Worm (Caenorhabditis elegans) whole organism, early embryonic: Measurements from ENCODE around the gene srx-95.

Experiments
- B0310.2 ChIP-seq: sonication (generic microtip); optimal IDR thresholded peaks from 2 replicates; lab custom pipeline; 2016; ENCODE audit warnings: mild to moderate bottlenecking, missing genetic modification characterization, missing compliant biosample characterization
- F13C5.2 ChIP-seq: sonication (generic microtip); optimal IDR thresholded peaks from 2 replicates; lab custom pipeline; 2017; ENCODE audit warnings: mild to moderate bottlenecking, missing genetic modification characterization, inconsistent platforms, missing compliant biosample characterization
- aly-1 ChIP-seq: sonication (generic microtip); optimal IDR thresholded peaks from 2 replicates; lab custom pipeline; 2016; ENCODE audit warnings: missing genetic modification characterization, missing compliant biosample characterization
- ama-1 ChIP-seq: fragments of 150-350 bp; optimal IDR thresholded peaks from 2 replicates; lab custom pipeline; 2014
- flt-1 ChIP-seq: fragments of 200-800 bp; sonication (Bioruptor generic); IDR thresholded peaks from 2 replicates; pipeline ENCODE4 v1.3.6; 2022; ENCODE audit warnings: missing genetic modification characterization, missing compliant biosample characterization
- hmg-4 ChIP-seq: fragments of 200-800 bp; sonication (Bioruptor generic); optimal IDR thresholded peaks from 2 replicates; lab custom pipeline; 2018; ENCODE audit warnings: mild to moderate bottlenecking, missing genetic modification characterization, missing compliant biosample characterization
- sea-1 ChIP-seq: fragments of 200-800 bp; sonication (Bioruptor generic); conservative IDR thresholded peaks from 2 replicates; pipeline ENCODE4 v1.3.6; 2022; ENCODE audit warnings: missing genetic modification characterization, missing compliant biosample characterization
- tra-4 ChIP-seq: sonication (generic microtip); optimal IDR thresholded peaks from 2 replicates; lab custom pipeline; 2017; ENCODE audit warnings: missing genetic modification characterization, missing compliant biosample characterization

DNA sequence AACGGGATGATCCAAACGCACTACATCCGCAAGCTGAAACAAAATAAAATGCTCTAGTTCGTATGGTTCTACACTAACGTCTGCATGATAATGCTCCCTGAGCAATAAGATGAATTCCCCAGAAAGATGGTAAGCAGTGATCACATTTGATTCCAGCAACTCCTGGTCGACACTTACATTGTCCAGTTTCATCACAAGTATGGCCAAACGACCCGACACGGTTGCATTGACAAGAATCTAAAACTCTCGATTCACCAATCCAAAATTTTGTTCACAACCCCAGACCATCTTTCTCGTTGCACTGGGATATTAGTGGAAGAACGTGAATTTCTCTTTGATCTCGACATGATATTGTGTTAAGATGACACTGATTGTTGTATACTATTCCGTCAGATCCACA is 15.5 kb upstream of the srx-95 start:
- no peak for TF ChIP-seq hmg-4 (GFP tag; lab: Kevin White, UChicago)
- no peak for TF ChIP-seq sea-1 (GFP tag; lab: Robert Waterston, UW)
- TF ChIP-seq aly-1 (tag; lab: Kevin White, UChicago) = no peak
- TF ChIP-seq ama-1 (lab: Kevin White, UChicago) = no peak
- TF ChIP-seq tra-4 (tag; lab: Kevin White, UChicago) = no peak
- no peak for TF ChIP-seq flt-1 (GFP tag; lab: Robert Waterston, UW)
- no peak for TF ChIP-seq B0310.2 (tag; lab: Kevin White, UChicago)
- no peak for TF ChIP-seq F13C5.2 (tag; lab: Kevin White, UChicago)
